Worm (Caenorhabditis elegans) whole organism, late embryonic: ENCODE measurements around the gene rbm-22.

ENCODE experiments used
- C08G9.2 ChIP-seq: sonication (generic microtip); optimal IDR thresholded peaks from 2 replicates; lab custom pipeline; 2016; ENCODE audit warnings: mild to moderate bottlenecking, missing genetic modification characterization, moderate library complexity, missing compliant biosample characterization
- C38D4.7 ChIP-seq: fragments of 200-800 bp; sonication (Bioruptor generic); optimal IDR thresholded peaks from 2 replicates; lab custom pipeline; 2018; ENCODE audit warnings: mild to moderate bottlenecking, missing genetic modification characterization, moderate library complexity, missing compliant biosample characterization
- K02D7.2 ChIP-seq: sonication (generic microtip); optimal IDR thresholded peaks from 2 replicates; lab custom pipeline; 2017; ENCODE audit warnings: mild to moderate bottlenecking, missing genetic modification characterization, missing compliant biosample characterization
- K09A11.1 ChIP-seq: sonication (generic microtip); optimal IDR thresholded peaks from 2 replicates; lab custom pipeline; 2017; ENCODE audit warnings: antibody characterized with exemption, mild to moderate bottlenecking, missing genetic modification characterization, missing compliant biosample characterization; ENCODE audit not compliant: insufficient read depth
- T23F11.4 ChIP-seq: fragments of 200-800 bp; sonication (Bioruptor generic); optimal IDR thresholded peaks from 2 replicates; lab custom pipeline; 2018; ENCODE audit warnings: mild to moderate bottlenecking, missing genetic modification characterization, missing compliant biosample characterization
- Y22D7AL.16 ChIP-seq: sonication (generic microtip); optimal IDR thresholded peaks from 2 replicates; lab custom pipeline; 2016; ENCODE audit warnings: missing genetic modification characterization, missing compliant biosample characterization
- ahr-1 ChIP-seq: sonication (generic microtip); optimal IDR thresholded peaks from 2 replicates; lab custom pipeline; 2016; ENCODE audit warnings: missing genetic modification characterization, missing compliant biosample characterization
- ceh-14 ChIP-seq: sonication (generic microtip); optimal IDR thresholded peaks from 2 replicates; lab custom pipeline; 2016; ENCODE audit warnings: missing genotype, missing genetic modification characterization, missing compliant biosample characterization
- ceh-18 ChIP-seq: sonication (generic microtip); optimal IDR thresholded peaks from 2 replicates; lab custom pipeline; 2016; ENCODE audit warnings: missing genetic modification characterization, missing compliant biosample characterization
- ceh-31 ChIP-seq: sonication (generic microtip); optimal IDR thresholded peaks from 2 replicates; lab custom pipeline; 2016; ENCODE audit warnings: missing genetic modification characterization, missing compliant biosample characterization
- ceh-34 ChIP-seq: sonication (generic microtip); optimal IDR thresholded peaks from 2 replicates; lab custom pipeline; 2016; ENCODE audit warnings: mild to moderate bottlenecking, missing genetic modification characterization, missing compliant biosample characterization
- ceh-45 ChIP-seq: fragments of 200-800 bp; sonication (Bioruptor generic); IDR thresholded peaks from 2 replicates; pipeline ENCODE4 v1.3.6; 2022; ENCODE audit warnings: missing genetic modification reagents, missing genetic modification characterization, missing compliant biosample characterization
- ceh-6 ChIP-seq: fragments of 200-800 bp; sonication (Bioruptor generic); optimal IDR thresholded peaks from 2 replicates; lab custom pipeline; 2018; ENCODE audit warnings: mild to moderate bottlenecking, missing genetic modification characterization, missing compliant biosample characterization
- dmd-4 ChIP-seq: sonication (generic microtip); optimal IDR thresholded peaks from 2 replicates; lab custom pipeline; 2016; ENCODE audit warnings: borderline replicate concordance, missing genetic modification characterization, missing compliant biosample characterization
- dve-1 ChIP-seq: sonication (generic microtip); optimal IDR thresholded peaks from 2 replicates; lab custom pipeline; 2017; ENCODE audit warnings: antibody characterized with exemption, mild to moderate bottlenecking, missing genetic modification characterization, missing compliant biosample characterization
- elt-2 ChIP-seq: sonication (generic microtip); optimal IDR thresholded peaks from 2 replicates; lab custom pipeline; 2016; ENCODE audit warnings: missing genetic modification reagents, missing genetic modification characterization, missing compliant biosample characterization
- elt-4 ChIP-seq: sonication (generic microtip); optimal IDR thresholded peaks from 2 replicates; lab custom pipeline; 2016; ENCODE audit warnings: missing genetic modification characterization, missing compliant biosample characterization
- ets-4 ChIP-seq: sonication (generic microtip); optimal IDR thresholded peaks from 2 replicates; lab custom pipeline; 2016; ENCODE audit warnings: missing genetic modification characterization, missing compliant biosample characterization
- eyg-1 ChIP-seq: sonication (generic microtip); optimal IDR thresholded peaks from 2 replicates; lab custom pipeline; 2016; ENCODE audit warnings: missing genotype, missing genetic modification characterization, missing compliant biosample characterization
- fkh-10 ChIP-seq: fragments of 150-350 bp; optimal IDR thresholded peaks from 2 replicates; lab custom pipeline; 2014; ENCODE audit warnings: missing biosample characterization, missing genetic modification reagents, missing genetic modification characterization
- fkh-6 ChIP-seq: sonication (generic microtip); optimal IDR thresholded peaks from 2 replicates; lab custom pipeline; 2016; ENCODE audit warnings: missing genetic modification characterization, missing compliant biosample characterization
- hlh-13 ChIP-seq: fragments of 200-800 bp; sonication (Bioruptor generic); optimal IDR thresholded peaks from 2 replicates; lab custom pipeline; 2018; ENCODE audit warnings: mild to moderate bottlenecking, missing genetic modification characterization, missing compliant biosample characterization
- hlh-15 ChIP-seq: sonication (generic microtip); optimal IDR thresholded peaks from 2 replicates; lab custom pipeline; 2016; ENCODE audit warnings: missing genetic modification characterization, missing compliant biosample characterization
- hlh-30 ChIP-seq: sonication (generic microtip); optimal IDR thresholded peaks from 2 replicates; lab custom pipeline; 2017; ENCODE audit warnings: antibody characterized with exemption, missing genetic modification characterization, missing compliant biosample characterization; ENCODE audit not compliant: insufficient read depth
- lim-6 ChIP-seq: sonication (generic microtip); optimal IDR thresholded peaks from 2 replicates; lab custom pipeline; 2016; ENCODE audit warnings: missing genetic modification characterization, missing compliant biosample characterization
- madf-2 ChIP-seq: sonication (generic microtip); optimal IDR thresholded peaks from 2 replicates; lab custom pipeline; 2017; ENCODE audit warnings: missing genetic modification characterization, missing compliant biosample characterization
- nfya-1 ChIP-seq: sonication (generic microtip); optimal IDR thresholded peaks from 2 replicates; lab custom pipeline; 2017; ENCODE audit warnings: missing genetic modification characterization, mild to moderate bottlenecking, missing compliant biosample characterization, antibody characterized with exemption, moderate library complexity
- nhr-11 ChIP-seq: fragments of 150-350 bp; optimal IDR thresholded peaks from 2 replicates; lab custom pipeline; 2014; ENCODE audit warnings: missing biosample characterization, missing genetic modification characterization
- npax-4 ChIP-seq: sonication (generic microtip); optimal IDR thresholded peaks from 2 replicates; lab custom pipeline; 2016; ENCODE audit warnings: missing genetic modification characterization, missing compliant biosample characterization
- pag-3 ChIP-seq: sonication (generic microtip); optimal IDR thresholded peaks from 2 replicates; lab custom pipeline; 2016; ENCODE audit warnings: missing compliant biosample characterization, missing genetic modification characterization, borderline replicate concordance
- pat-9 ChIP-seq: fragments of 200-800 bp; sonication (Bioruptor generic); optimal IDR thresholded peaks from 2 replicates; lab custom pipeline; 2018; ENCODE audit warnings: mild to moderate bottlenecking, missing genetic modification characterization, moderate library complexity, missing compliant biosample characterization
- pax-1 ChIP-seq: fragments of 150-350 bp; optimal IDR thresholded peaks from 2 replicates; lab custom pipeline; 2014; ENCODE audit warnings: missing biosample characterization, missing genetic modification characterization
- pha-2 ChIP-seq: sonication (generic microtip); optimal IDR thresholded peaks from 2 replicates; lab custom pipeline; 2017; ENCODE audit warnings: mild to moderate bottlenecking, missing genetic modification characterization, missing compliant biosample characterization
- pqm-1 ChIP-seq: sonication (generic microtip); optimal IDR thresholded peaks from 2 replicates; lab custom pipeline; 2016; ENCODE audit warnings: missing genetic modification characterization, missing compliant biosample characterization
- ref-2 ChIP-seq: sonication (generic microtip); optimal IDR thresholded peaks from 2 replicates; lab custom pipeline; 2016; ENCODE audit warnings: missing genetic modification characterization, missing compliant biosample characterization
- sdc-2 ChIP-seq: sonication (generic microtip); optimal IDR thresholded peaks from 2 replicates; lab custom pipeline; 2016; ENCODE audit warnings: missing genotype, missing genetic modification characterization, missing compliant biosample characterization
- sox-4 ChIP-seq: sonication (generic microtip); optimal IDR thresholded peaks from 2 replicates; lab custom pipeline; 2017; ENCODE audit warnings: mild to moderate bottlenecking, missing genetic modification characterization, inconsistent platforms, missing compliant biosample characterization
- syd-9 ChIP-seq: sonication (generic microtip); optimal IDR thresholded peaks from 2 replicates; lab custom pipeline; 2016; ENCODE audit warnings: mild to moderate bottlenecking, missing genetic modification characterization, moderate library complexity, missing compliant biosample characterization
- tbx-2 ChIP-seq: sonication (generic microtip); optimal IDR thresholded peaks from 2 replicates; lab custom pipeline; 2016; ENCODE audit warnings: missing genetic modification characterization, missing compliant biosample characterization
- unc-3 ChIP-seq, 2 experiments: fragments of 200-800 bp in 1 of 2; sonication (Bioruptor generic) in 1 of 2; sonication (generic microtip) in 1 of 2; conservative IDR thresholded peaks in 1 of 2; optimal IDR thresholded peaks in 1 of 2; 2 replicates each; pipeline versions ENCODE4 v1.3.6 to Lab custom; 2016 to 2022; ENCODE audit warnings: missing compliant biosample characterization in 2 of 2, missing genetic modification characterization in 2 of 2, missing genetic modification reagents in 1 of 2
- unc-42 ChIP-seq: sonication (generic microtip); optimal IDR thresholded peaks from 2 replicates; lab custom pipeline; 2016; ENCODE audit warnings: missing genotype, missing genetic modification characterization, missing compliant biosample characterization
- unc-55 ChIP-seq: sonication (generic microtip); optimal IDR thresholded peaks from 2 replicates; lab custom pipeline; 2017; ENCODE audit warnings: missing biosample characterization, missing genetic modification reagents, missing genetic modification characterization
- unc-86 ChIP-seq: sonication (generic microtip); optimal IDR thresholded peaks from 2 replicates; lab custom pipeline; 2016; ENCODE audit warnings: missing genetic modification characterization, missing compliant biosample characterization
- zip-5 ChIP-seq: sonication (generic microtip); optimal IDR thresholded peaks from 2 replicates; lab custom pipeline; 2016; ENCODE audit warnings: missing genetic modification characterization, missing compliant biosample characterization
- ztf-16 ChIP-seq: sonication (generic microtip); optimal IDR thresholded peaks from 2 replicates; lab custom pipeline; 2017; ENCODE audit warnings: missing genetic modification characterization, missing compliant biosample characterization

The rbm-22 gene

DNA sequence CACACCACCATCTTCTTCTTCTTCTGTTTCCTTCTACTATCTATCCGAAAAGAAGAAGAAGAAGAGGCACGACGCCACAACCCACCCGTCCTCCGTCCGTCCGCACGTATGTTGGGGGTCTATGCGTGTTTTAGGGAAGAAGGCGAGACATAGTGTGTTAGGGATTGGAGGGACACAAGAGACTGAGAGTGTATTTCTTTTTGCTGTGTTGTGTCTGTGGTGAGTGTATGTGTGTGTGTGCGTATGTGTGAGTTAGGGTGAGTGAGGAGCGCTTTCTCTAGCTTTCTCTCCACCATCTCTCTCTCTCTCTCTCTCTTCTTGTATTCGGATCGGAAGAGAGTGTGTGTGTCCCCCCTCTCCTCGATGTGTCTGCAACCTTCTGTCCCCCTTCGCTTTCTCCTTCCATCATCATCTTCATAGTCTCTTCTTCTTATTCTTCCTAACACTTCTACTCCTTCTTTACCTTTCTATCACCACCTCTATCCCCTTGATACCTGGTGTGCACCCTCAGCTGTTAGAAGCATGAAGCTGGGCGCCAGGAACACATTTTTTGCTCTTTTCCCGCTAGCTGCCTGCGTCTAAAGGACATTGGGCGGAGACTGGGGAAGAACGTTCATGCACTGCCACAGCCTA lies 39.4 kb upstream of the rbm-22 start (continued):
- TF ChIP-seq ztf-16 (tag; lab: Kevin White, UChicago) (peak; percentile 51), ets-4 (peak; percentile 51), elt-4 (tag; lab: Kevin White, UChicago) (no peak), ceh-45 (GFP tag; lab: Robert Waterston, UW) (no peak), sox-4 (tag; lab: Kevin White, UChicago) (no peak), dve-1 (tag; lab: Kevin White, UChicago) (peak; percentile 85), fkh-10 (GFP tag; lab: Kevin White, UChicago) (no peak), unc-86 (tag; lab: Kevin White, UChicago) (peak; percentile 34), K02D7.2 (no peak), hlh-15 (tag; lab: Kevin White, UChicago) (no peak), eyg-1 (tag; lab: Kevin White, UChicago) (peak; percentile 72), nfya-1 (tag; lab: Kevin White, UChicago) (peak; percentile 89), npax-4 (no peak), syd-9 (tag; lab: Kevin White, UChicago) (peak; percentile 83), pha-2 (no peak), unc-42 (tag; lab: Kevin White, UChicago) (peak; percentile 70), hlh-30 (tag; lab: Kevin White, UChicago) (no peak), pqm-1 (tag; lab: Kevin White, UChicago) (peak; percentile 71), ceh-18 (peak; percentile 98), hlh-13 (no peak), elt-2 (tag; lab: Kevin White, UChicago) (peak; percentile 32), zip-5 (tag; lab: Kevin White, UChicago) (no peak), nhr-11 (no peak), ceh-14 (tag; lab: Kevin White, UChicago) (peak; percentile 56)

DNA sequence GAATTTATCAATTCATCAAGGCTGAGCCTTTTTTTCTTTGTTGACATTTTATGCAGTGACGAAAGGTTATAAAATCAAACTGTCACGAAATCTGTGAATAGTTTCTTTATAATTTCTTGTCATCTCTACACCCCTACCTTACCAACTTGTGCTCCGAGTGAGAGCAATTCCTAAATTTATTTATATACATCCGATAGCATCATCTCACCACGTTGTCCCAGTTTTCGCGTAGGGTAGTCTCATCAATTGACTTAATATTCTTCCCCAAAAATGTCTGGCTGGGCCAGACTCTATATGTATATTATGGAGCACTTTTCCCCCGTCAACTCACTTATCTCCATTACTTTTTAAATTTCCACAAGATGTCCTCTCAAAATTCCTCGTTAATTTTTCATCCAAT lies 35.8 kb upstream of the rbm-22 start:
- no peak for TF ChIP-seq lim-6 (tag; lab: Kevin White, UChicago)
- TF ChIP-seq ahr-1 (tag; lab: Kevin White, UChicago), result no peak
- TF ChIP-seq ref-2 (tag; lab: Kevin White, UChicago), result no peak
- no peak for TF ChIP-seq C08G9.2
- no peak for TF ChIP-seq T23F11.4 (GFP tag; lab: Kevin White, UChicago)

- TF ChIP-seq Y22D7AL.16 (tag; lab: Kevin White, UChicago) (no peak), ceh-6 (no peak), C38D4.7 (GFP tag; lab: Kevin White, UChicago) (no peak), hlh-30 (tag; lab: Kevin White, UChicago) (no peak), pag-3 (tag; lab: Kevin White, UChicago) (no peak), fkh-6 (no peak), unc-55 (GFP tag; lab: Kevin White, UChicago) (no peak), fkh-10 (GFP tag; lab: Kevin White, UChicago) (no peak), C08G9.2 (no peak), dmd-4 (tag; lab: Kevin White, UChicago) (no peak)
These were observed 35.2 kb upstream of the rbm-22 start for ce11 chrIV:10826029-10826428.

ce11 chrIV:10828049-10828448 lies 33.2 kb upstream of the rbm-22 start, which contains the start of gene npax-3:
npax-3 (minus strand) TSS chrIV:10828149.
- TF ChIP-seq C08G9.2, result no peak
- no peak for TF ChIP-seq unc-3 (GFP tag; conservative IDR thresholded peaks at IDR 0.05; lab: Robert Waterston, UW)
- no peak for TF ChIP-seq unc-3 (tag; optimal IDR thresholded peaks at IDR 0.05; lab: Kevin White, UChicago)
- no peak for TF ChIP-seq pat-9 (tag; lab: Kevin White, UChicago)
- TF ChIP-seq ref-2 (tag; lab: Kevin White, UChicago), result no peak
- TF ChIP-seq T23F11.4 (GFP tag; lab: Kevin White, UChicago), result no peak
- TF ChIP-seq sdc-2 (tag; lab: Kevin White, UChicago), result no peak
- no peak for TF ChIP-seq ceh-31 (tag; lab: Kevin White, UChicago)
- TF ChIP-seq pax-1 (tag; lab: Kevin White, UChicago), result no peak
- no peak for TF ChIP-seq madf-2
- no peak for TF ChIP-seq zip-5 (tag; lab: Kevin White, UChicago)
- no peak for TF ChIP-seq ceh-34 (tag; lab: Kevin White, UChicago)
- no peak for TF ChIP-seq lim-6 (tag; lab: Kevin White, UChicago)
- no peak for TF ChIP-seq K09A11.1 (tag; lab: Kevin White, UChicago)
- no peak for TF ChIP-seq ahr-1 (tag; lab: Kevin White, UChicago)
- no peak for TF ChIP-seq tbx-2 (tag; lab: Kevin White, UChicago)
- TF ChIP-seq dve-1 (tag; lab: Kevin White, UChicago), result no peak
